Worm (Caenorhabditis elegans): Measurements from ENCODE around the gene kqt-1.

kqt-1 gene

ce11 chrX:6618712-6619111, at the start of gene kqt-1:
Gene kqt-1, plus strand, starts transcription at chrX:6619012.
- TF ChIP-seq tbx-7 (tag; optimal IDR thresholded peaks at IDR 0.05) (no peak), ama-1 (optimal IDR thresholded peaks at IDR 0.05) (no peak), ets-4 (tag; optimal IDR thresholded peaks at IDR 0.05) (no peak), unc-86 (tag; optimal IDR thresholded peaks at IDR 0.05) (no peak), unc-42 (tag; optimal IDR thresholded peaks at IDR 0.05) (no peak), odd-2 (tag; optimal IDR thresholded peaks at IDR 0.05) (no peak), rnt-1 (tag; optimal IDR thresholded peaks at IDR 0.05) (no peak), ceh-22 (tag; optimal IDR thresholded peaks at IDR 0.05) (no peak), hlh-15 (tag; optimal IDR thresholded peaks at IDR 0.05) (no peak)

ce11 chrX:6569624-6570023, 49.2 kb upstream of the kqt-1 start, which contains the start of gene dop-3:
Gene dop-3, minus strand, starts transcription at chrX:6569724.
- TF ChIP-seq lim-6 (tag; optimal IDR thresholded peaks at IDR 0.05) (no peak), pag-3 (tag; optimal IDR thresholded peaks at IDR 0.05; ENCODE audit: borderline replicate concordance) (no peak), ceh-19 (GFP tag; optimal IDR thresholded peaks at IDR 0.05) (no peak), ttx-3 (tag; optimal IDR thresholded peaks at IDR 0.05) (no peak), hlh-30 (tag; optimal IDR thresholded peaks at IDR 0.05; ENCODE audit: insufficient read depth) (no peak), npax-4 (tag; optimal IDR thresholded peaks at IDR 0.05) (no peak), K02D7.2 (tag; optimal IDR thresholded peaks at IDR 0.05) (no peak), pax-1 (tag; optimal IDR thresholded peaks at IDR 0.05) (no peak), hlh-6 (tag; optimal IDR thresholded peaks at IDR 0.05) (no peak), fkh-10 (GFP tag; optimal IDR thresholded peaks at IDR 0.05) (no peak), eyg-1 (tag; optimal IDR thresholded peaks at IDR 0.05) (no peak), ceh-24 (tag; optimal IDR thresholded peaks at IDR 0.05) (no peak), gmeb-2 (tag; optimal IDR thresholded peaks at IDR 0.05) (no peak), ceh-22 (tag; optimal IDR thresholded peaks at IDR 0.05) (no peak), T23F11.4 (GFP tag; optimal IDR thresholded peaks at IDR 0.05) (no peak), nfya-1 (tag; optimal IDR thresholded peaks at IDR 0.05) (no peak), ceh-30 (tag; optimal IDR thresholded peaks at IDR 0.05) (no peak), odd-2 (tag; optimal IDR thresholded peaks at IDR 0.05) (no peak), syd-9 (tag; optimal IDR thresholded peaks at IDR 0.05) (no peak)

ce11 chrX:6572987-6573386, 45.8 kb upstream of the kqt-1 start:
- TF ChIP-seq tbx-7 (tag; optimal IDR thresholded peaks at IDR 0.05) (no peak), madf-2 (tag; optimal IDR thresholded peaks at IDR 0.05) (no peak), K09A11.1 (tag; optimal IDR thresholded peaks at IDR 0.05; ENCODE audit: insufficient read depth) (no peak), fkh-6 (tag; optimal IDR thresholded peaks at IDR 0.05) (no peak), ceh-45 (GFP tag; IDR thresholded peaks at IDR 0.05) (no peak), ceh-30 (tag; optimal IDR thresholded peaks at IDR 0.05) (no peak), ceh-22 (tag; optimal IDR thresholded peaks at IDR 0.05) (no peak), syd-9 (tag; optimal IDR thresholded peaks at IDR 0.05) (no peak), eyg-1 (tag; optimal IDR thresholded peaks at IDR 0.05) (no peak), nfya-1 (tag; optimal IDR thresholded peaks at IDR 0.05) (no peak), che-1 (tag; optimal IDR thresholded peaks at IDR 0.05) (no peak), sdc-2 (tag; optimal IDR thresholded peaks at IDR 0.05) (no peak), hlh-8 (tag; optimal IDR thresholded peaks at IDR 0.05) (no peak), ahr-1 (tag; optimal IDR thresholded peaks at IDR 0.05) (no peak), pros-1 (tag; optimal IDR thresholded peaks at IDR 0.05) (no peak)

ce11 chrX:6575992-6576391, 42.8 kb upstream of the kqt-1 start:
- no peak for TF ChIP-seq ceh-19 (GFP tag; optimal IDR thresholded peaks at IDR 0.05)
- TF ChIP-seq sdc-2 (tag; optimal IDR thresholded peaks at IDR 0.05) = no peak
- no peak for TF ChIP-seq ceh-9 (tag; optimal IDR thresholded peaks at IDR 0.05)
- TF ChIP-seq hlh-8 (tag; optimal IDR thresholded peaks at IDR 0.05) = no peak
- no peak for TF ChIP-seq unc-3 (GFP tag; conservative IDR thresholded peaks at IDR 0.05)
- TF ChIP-seq unc-3 (tag; optimal IDR thresholded peaks at IDR 0.05) = no peak
- TF ChIP-seq unc-86 (tag; optimal IDR thresholded peaks at IDR 0.05) = no peak
- no peak for TF ChIP-seq fax-1 (tag; optimal IDR thresholded peaks at IDR 0.05)
- TF ChIP-seq odd-2 (tag; optimal IDR thresholded peaks at IDR 0.05) = no peak
- TF ChIP-seq ztf-16 (tag; optimal IDR thresholded peaks at IDR 0.05) = no peak
- no peak for TF ChIP-seq pha-4 (tag; optimal IDR thresholded peaks at IDR 0.05)
